Worm (Caenorhabditis elegans) whole organism, L4 larva: ENCODE results near the gene pgam-5.

Experiments
- ZK546.5 ChIP-seq, 2 experiments: sonication (generic microtip); optimal IDR thresholded peaks; 2 replicates each; lab custom pipeline; 2017; ENCODE audit warnings: missing biosample characterization in 2 of 2, missing genetic modification characterization in 2 of 2
- ceh-82 ChIP-seq: sonication (generic microtip); optimal IDR thresholded peaks from 2 replicates; lab custom pipeline; 2017; ENCODE audit warnings: missing biosample characterization, missing genetic modification characterization
- ces-1 ChIP-seq: fragments of 150-350 bp; sonication (generic microtip); optimal IDR thresholded peaks from 4 replicates; lab custom pipeline; 2014; ENCODE audit warnings: missing biosample characterization, missing genetic modification reagents, missing genetic modification characterization
- egl-27 ChIP-seq: sonication (generic microtip); optimal IDR thresholded peaks from 3 replicates; lab custom pipeline; 2017; ENCODE audit warnings: missing biosample characterization, missing genetic modification reagents, missing genetic modification characterization
- mdl-1 ChIP-seq, 2 experiments: fragments of 150-350 bp in 1 of 2; sonication (generic microtip) in 1 of 2; optimal IDR thresholded peaks; 2 replicates each; lab custom pipeline; 2014 to 2017; ENCODE audit warnings: missing biosample characterization in 2 of 2, missing genetic modification characterization in 2 of 2
- mep-1 ChIP-seq: fragments of 150-350 bp; sonication (generic microtip); optimal IDR thresholded peaks from 3 replicates; lab custom pipeline; 2014; ENCODE audit warnings: missing biosample characterization, missing genetic modification characterization
- pha-4 ChIP-seq, 2 experiments: fragments of 150-350 bp in 1 of 2; fragments of 200-800 bp in 1 of 2; sonication (Bioruptor generic) in 1 of 2; IDR thresholded peaks in 1 of 2; optimal IDR thresholded peaks in 1 of 2; 2 replicates each; pipeline versions ENCODE4 v1.3.6 to Lab custom; 2014 to 2022; ENCODE audit warnings: missing genetic modification characterization in 2 of 2, missing genetic modification reagents in 2 of 2, missing biosample characterization in 1 of 2, missing compliant biosample characterization in 1 of 2
- unc-39 ChIP-seq: sonication (generic microtip); optimal IDR thresholded peaks from 2 replicates; lab custom pipeline; 2017; ENCODE audit warnings: missing biosample characterization, missing genetic modification characterization
- unc-62 ChIP-seq, 3 experiments: fragments of 150-350 bp in 1 of 3; sonication (generic microtip); optimal IDR thresholded peaks in 2 of 3; peaks in 1 of 3; 1 replicate in 1 of 3; 2 replicates in 2 of 3; lab custom pipeline; 2014 to 2017; ENCODE audit warnings: missing biosample characterization in 3 of 3, missing genetic modification characterization in 3 of 3, missing genetic modification reagents in 3 of 3, missing genotype in 1 of 3
- zag-1 ChIP-seq: fragments of 150-350 bp; optimal IDR thresholded peaks from 2 replicates; lab custom pipeline; 2014; ENCODE audit warnings: missing biosample characterization, missing genetic modification characterization

ce11 chrII:7599357-7599756, 805 bp upstream of the pgam-5 start, which contains the start of gene npp-21:
- TF ChIP-seq ces-1: no peak
- no peak for TF ChIP-seq unc-62 (GFP tag; optimal IDR thresholded peaks at IDR 0.05 in 1 of 2; lab: Kevin White, UChicago)
- TF ChIP-seq unc-62 (tag; optimal IDR thresholded peaks at IDR 0.05; lab: Kevin White, UChicago): no peak
- no peak for TF ChIP-seq zag-1 (tag; lab: Kevin White, UChicago)
- TF ChIP-seq ZK546.5 (tag; optimal IDR thresholded peaks at IDR 0.05; lab: Kevin White, UChicago): no peak
- no peak for TF ChIP-seq egl-27 (tag; lab: Kevin White, UChicago)
- TF ChIP-seq mdl-1 (tag; optimal IDR thresholded peaks at IDR 0.05; lab: Kevin White, UChicago): no peak
- no peak for TF ChIP-seq unc-39 (tag; lab: Kevin White, UChicago)
- TF ChIP-seq ceh-82 (tag; lab: Kevin White, UChicago): no peak
- no peak for TF ChIP-seq mep-1
- TF ChIP-seq pha-4 (GFP tag; IDR thresholded peaks at IDR 0.05; lab: Robert Waterston, UW): no peak
- no peak for TF ChIP-seq pha-4 (tag; optimal IDR thresholded peaks at IDR 0.05; lab: Kevin White, UChicago)
